Fruit fly (Drosophila melanogaster) whole organism, wandering third instar larva: ENCODE data around the gene pigeon.

Experiments used
- Abd-B ChIP-seq: fragments of >200 bp; optimal IDR thresholded peaks from 2 replicates; lab custom pipeline; 2017; ENCODE audit warnings: missing biosample characterization, missing genetic modification characterization
- CG32264 ChIP-seq: fragments of 200-800 bp; sonication (Bioruptor generic); optimal IDR thresholded peaks from 2 replicates; lab custom pipeline; 2016; ENCODE audit warnings: missing biosample characterization, missing genetic modification characterization
- CG9705 ChIP-seq: fragments of 200-800 bp; sonication (Bioruptor generic); optimal IDR thresholded peaks from 2 replicates; lab custom pipeline; 2018; ENCODE audit warnings: missing biosample characterization, mild to moderate bottlenecking, missing genetic modification characterization
- CrebA ChIP-seq: fragments of 200-800 bp; sonication (Bioruptor generic); optimal IDR thresholded peaks from 2 replicates; lab custom pipeline; 2016; ENCODE audit warnings: missing biosample characterization, mild to moderate bottlenecking, missing genetic modification characterization, borderline replicate concordance
- Dfd ChIP-seq: fragments of >200 bp; optimal IDR thresholded peaks from 2 replicates; lab custom pipeline; 2017; ENCODE audit warnings: missing biosample characterization, missing genetic modification characterization
- Dif ChIP-seq: fragments of 200-275, 200-300 bp; sonication (Bioruptor generic); optimal IDR thresholded peaks from 2 replicates; lab custom pipeline; 2018; ENCODE audit warnings: missing biosample characterization, missing genetic modification characterization; ENCODE audit not compliant: partially characterized antibody
- GATAd ChIP-seq: sonication (Bioruptor generic); optimal IDR thresholded peaks from 2 replicates; lab custom pipeline; 2016; ENCODE audit warnings: missing biosample characterization, missing genetic modification characterization
- HLH106 ChIP-seq: fragments of 200-800 bp; optimal IDR thresholded peaks from 3 replicates; lab custom pipeline; 2019; ENCODE audit warnings: missing biosample characterization, mild to moderate bottlenecking, missing genetic modification characterization, moderate library complexity
- Hnf4 ChIP-seq: fragments of 200-800 bp; sonication (Bioruptor generic); optimal IDR thresholded peaks from 2 replicates; lab custom pipeline; 2016; ENCODE audit warnings: missing biosample characterization, mild to moderate bottlenecking, missing genetic modification characterization
- Hr78 ChIP-seq: fragments of >200 bp; optimal IDR thresholded peaks from 2 replicates; lab custom pipeline; 2017; ENCODE audit warnings: missing biosample characterization, missing genetic modification characterization
- Hr83 ChIP-seq: fragments of 200-300 bp; sonication (Bioruptor generic); optimal IDR thresholded peaks from 2 replicates; lab custom pipeline; 2016; ENCODE audit warnings: missing biosample characterization, mild to moderate bottlenecking, missing genetic modification characterization, moderate library complexity; ENCODE audit not compliant: poor library complexity, severe bottlenecking
- Jra ChIP-seq: sonication (Bioruptor generic); optimal IDR thresholded peaks from 2 replicates; lab custom pipeline; 2016; ENCODE audit warnings: missing biosample characterization, missing genetic modification characterization
- Mio ChIP-seq: sonication (Bioruptor generic); optimal IDR thresholded peaks from 2 replicates; lab custom pipeline; 2016; ENCODE audit warnings: missing biosample characterization, missing genetic modification characterization
- Myc ChIP-seq: fragments of >200 bp; optimal IDR thresholded peaks from 2 replicates; lab custom pipeline; 2017
- N ChIP-seq: fragments of >200 bp; optimal IDR thresholded peaks from 2 replicates; lab custom pipeline; 2018; ENCODE audit warnings: missing biosample characterization, missing external identifiers, missing genetic modification characterization
- OdsH ChIP-seq: fragments of 200-800 bp; sonication (Bioruptor generic); optimal IDR thresholded peaks from 2 replicates; lab custom pipeline; 2016; ENCODE audit warnings: missing biosample characterization, mild to moderate bottlenecking, missing genetic modification characterization
- Rel ChIP-seq, 2 experiments: fragments of 200-800 bp; sonication (Bioruptor generic) in 1 of 2; optimal IDR thresholded peaks; 2 replicates in 1 of 2; 3 replicates in 1 of 2; lab custom pipeline; 2016 to 2019; ENCODE audit warnings: mild to moderate bottlenecking in 2 of 2, missing biosample characterization in 2 of 2, missing genetic modification characterization in 2 of 2, moderate library complexity in 1 of 2
- Sp1 ChIP-seq: fragments of 200-800 bp; sonication (Bioruptor generic); optimal IDR thresholded peaks from 3 replicates; lab custom pipeline; 2019; ENCODE audit warnings: missing biosample characterization, mild to moderate bottlenecking, missing genetic modification characterization, moderate library complexity
- Vsx2 ChIP-seq: fragments of 200-300, 225-300 bp; sonication (Bioruptor generic); optimal IDR thresholded peaks from 2 replicates; lab custom pipeline; 2018; ENCODE audit warnings: missing biosample characterization, missing genetic modification characterization; ENCODE audit not compliant: partially characterized antibody
- br ChIP-seq: fragments of 200-800 bp; sonication (Bioruptor generic); optimal IDR thresholded peaks from 2 replicates; lab custom pipeline; 2016; ENCODE audit warnings: missing biosample characterization, missing genetic modification characterization
- brk ChIP-seq: fragments of 200-800 bp; sonication (Bioruptor generic); optimal IDR thresholded peaks from 2 replicates; lab custom pipeline; 2016; ENCODE audit warnings: missing biosample characterization, mild to moderate bottlenecking, missing genetic modification characterization
- dl ChIP-seq, 2 experiments: fragments of 175-275, 200-275 bp in 1 of 2; fragments of 200-275 bp in 1 of 2; sonication (Bioruptor generic); optimal IDR thresholded peaks; lab custom pipeline; 2018; ENCODE audit warnings: mild to moderate bottlenecking in 2 of 2, missing biosample characterization in 2 of 2, missing genetic modification characterization in 2 of 2, moderate library complexity in 2 of 2; ENCODE audit not compliant: partially characterized antibody in 2 of 2, insufficient read depth in 1 of 2
- dmrt93B ChIP-seq: fragments of 200-800 bp; sonication (Bioruptor generic); optimal IDR thresholded peaks from 2 replicates; lab custom pipeline; 2018; ENCODE audit warnings: missing biosample characterization, mild to moderate bottlenecking, missing genetic modification characterization
- dsf ChIP-seq: sonication (Bioruptor generic); optimal IDR thresholded peaks from 2 replicates; lab custom pipeline; 2016; ENCODE audit warnings: missing biosample characterization, missing genetic modification characterization, borderline replicate concordance
- ey ChIP-seq: fragments of 200-800 bp; sonication (Bioruptor generic); optimal IDR thresholded peaks from 2 replicates; lab custom pipeline; 2016; ENCODE audit warnings: missing biosample characterization, missing genetic modification characterization
- foxo ChIP-seq, 2 experiments: fragments of 200-800 bp; sonication (Bioruptor generic); optimal IDR thresholded peaks; 2 replicates in 1 of 2; 3 replicates in 1 of 2; lab custom pipeline; 2016 to 2017; ENCODE audit warnings: missing biosample characterization in 2 of 2, missing genetic modification characterization in 2 of 2
- fru ChIP-seq: fragments of 200-800 bp; sonication (Bioruptor generic); optimal IDR thresholded peaks from 3 replicates; lab custom pipeline; 2016; ENCODE audit warnings: missing biosample characterization, mild to moderate bottlenecking, missing genetic modification characterization
- h ChIP-seq: fragments of 200-800 bp; sonication (Bioruptor generic); optimal IDR thresholded peaks from 3 replicates; lab custom pipeline; 2016; ENCODE audit warnings: missing biosample characterization, mild to moderate bottlenecking, missing genetic modification characterization
- jim ChIP-seq: fragments of 175-275, 200-325 bp; sonication (Bioruptor generic); optimal IDR thresholded peaks from 2 replicates; lab custom pipeline; 2016; ENCODE audit warnings: missing biosample characterization, mild to moderate bottlenecking, missing genetic modification characterization
- lola ChIP-seq: fragments of >200 bp; optimal IDR thresholded peaks from 2 replicates; lab custom pipeline; 2017; ENCODE audit warnings: missing biosample characterization, missing genetic modification characterization
- pan ChIP-seq: fragments of >200 bp; optimal IDR thresholded peaks from 2 replicates; lab custom pipeline; 2017
- psq ChIP-seq: fragments of 200-800 bp; sonication (Bioruptor generic); optimal IDR thresholded peaks from 3 replicates; lab custom pipeline; 2017; ENCODE audit warnings: missing biosample characterization, mild to moderate bottlenecking, missing genetic modification characterization, moderate library complexity
- rgr ChIP-seq: fragments of 200-800 bp; sonication (Bioruptor generic); optimal IDR thresholded peaks from 3 replicates; lab custom pipeline; 2016; ENCODE audit warnings: missing biosample characterization, mild to moderate bottlenecking, missing genetic modification characterization
- sage ChIP-seq: fragments of 200-800 bp; sonication (Bioruptor generic); optimal IDR thresholded peaks from 2 replicates; lab custom pipeline; 2016; ENCODE audit warnings: missing biosample characterization, mild to moderate bottlenecking, missing genetic modification characterization
- sv ChIP-seq: fragments of 200-800 bp; sonication (Bioruptor generic); optimal IDR thresholded peaks from 3 replicates; lab custom pipeline; 2016; ENCODE audit warnings: missing biosample characterization, missing genetic modification characterization
- tai ChIP-seq: sonication (Bioruptor generic); optimal IDR thresholded peaks from 2 replicates; lab custom pipeline; 2016; ENCODE audit warnings: missing biosample characterization, missing genetic modification characterization
- usp ChIP-seq: fragments of >200 bp; optimal IDR thresholded peaks from 2 replicates; lab custom pipeline; 2017; ENCODE audit warnings: missing biosample characterization, missing genetic modification characterization
- woc ChIP-seq: sonication (Bioruptor generic); optimal IDR thresholded peaks from 2 replicates; lab custom pipeline; 2016; ENCODE audit warnings: missing biosample characterization, mild to moderate bottlenecking, missing genetic modification characterization

The pigeon gene

dm6 chr2L:19198402-19198801, 12.6 kb downstream of the pigeon start:
- no peak for TF ChIP-seq Hnf4 (GFP tag; lab: Kevin White, UChicago)
- no peak for TF ChIP-seq sv (GFP tag; lab: Kevin White, UChicago)
- no peak for TF ChIP-seq CG32264 (GFP tag; lab: Kevin White, UChicago)

- TF ChIP-seq Sp1 = no peak
- no peak for TF ChIP-seq dsf
- peak; percentile 7 for TF ChIP-seq HLH106 (tag; lab: Kevin White, UChicago)
- TF ChIP-seq h (GFP tag; lab: Kevin White, UChicago) = peak; percentile 27
- TF ChIP-seq dl (GFP tag; optimal IDR thresholded peaks at IDR 0.05; lab: Kevin White, UChicago; ENCODE audit: insufficient read depth in 1 of 2, partially characterized antibody in 2 of 2) = no peak
- TF ChIP-seq tai (GFP tag; lab: Kevin White, UChicago) = no peak
- TF ChIP-seq ey (GFP tag; lab: Kevin White, UChicago) = peak; percentile 43
- TF ChIP-seq Dif (GFP tag; lab: Kevin White, UChicago) = no peak
- TF ChIP-seq woc = peak; percentile 9
- peak; percentile 33 for TF ChIP-seq Hnf4 (GFP tag; lab: Kevin White, UChicago)
- no peak for TF ChIP-seq Mio (GFP tag; lab: Kevin White, UChicago)
- TF ChIP-seq CrebA (GFP tag; lab: Kevin White, UChicago) = no peak
- no peak for TF ChIP-seq sv (GFP tag; lab: Kevin White, UChicago)
- TF ChIP-seq Hr83 (GFP tag; lab: Kevin White, UChicago) = no peak
- TF ChIP-seq rgr (GFP tag; lab: Kevin White, UChicago) = no peak
- peak; percentile 32 for TF ChIP-seq OdsH
- TF ChIP-seq jim (GFP tag; lab: Kevin White, UChicago) = no peak
- no peak for TF ChIP-seq Hr78 (GFP tag; lab: Kevin White, UChicago)
- TF ChIP-seq foxo (GFP tag; optimal IDR thresholded peaks at IDR 0.05; lab: Kevin White, UChicago) = peak in 1 of 2 experiments; percentile 60
- TF ChIP-seq fru = peak; percentile 19
- no peak for TF ChIP-seq GATAd (GFP tag; lab: Kevin White, UChicago)
- TF ChIP-seq lola (GFP tag; lab: Kevin White, UChicago) = no peak
These were observed 14.4 kb downstream of the pigeon start for dm6 chr2L:19200211-19200610.

- peak; percentile 51 for TF ChIP-seq woc
- TF ChIP-seq Hr83 (GFP tag; lab: Kevin White, UChicago) = no peak
- TF ChIP-seq OdsH = peak; percentile 67
- TF ChIP-seq dl (GFP tag; optimal IDR thresholded peaks at IDR 0.05; lab: Kevin White, UChicago; ENCODE audit: insufficient read depth in 1 of 2, partially characterized antibody in 2 of 2) = no peak
- TF ChIP-seq dmrt93B (GFP tag; lab: Kevin White, UChicago) = peak; percentile 22
- TF ChIP-seq foxo (GFP tag; optimal IDR thresholded peaks at IDR 0.05; lab: Kevin White, UChicago) = peak in 1 of 2 experiments; percentile 75
- no peak for TF ChIP-seq tai (GFP tag; lab: Kevin White, UChicago)
- no peak for TF ChIP-seq Hr78 (GFP tag; lab: Kevin White, UChicago)
- peak; percentile 60 for TF ChIP-seq Hnf4 (GFP tag; lab: Kevin White, UChicago)
- TF ChIP-seq h (GFP tag; lab: Kevin White, UChicago) = peak; percentile 80
- TF ChIP-seq CrebA (GFP tag; lab: Kevin White, UChicago) = peak; percentile 22
- no peak for TF ChIP-seq Myc
- peak; percentile 53 for TF ChIP-seq brk (GFP tag; lab: Kevin White, UChicago)
- peak; percentile 65 for TF ChIP-seq Sp1
- no peak for TF ChIP-seq sv (GFP tag; lab: Kevin White, UChicago)
- TF ChIP-seq sage (GFP tag; lab: Kevin White, UChicago) = peak; percentile 64
- no peak for TF ChIP-seq usp (GFP tag; lab: Kevin White, UChicago)
- no peak for TF ChIP-seq Dfd (GFP tag; lab: Kevin White, UChicago)
- TF ChIP-seq Vsx2 (GFP tag; lab: Kevin White, UChicago) = no peak
- TF ChIP-seq br (GFP tag; lab: Kevin White, UChicago) = peak; percentile 49
- TF ChIP-seq Mio (GFP tag; lab: Kevin White, UChicago) = no peak
- no peak for TF ChIP-seq N
- peak; percentile 12 for TF ChIP-seq CG9705 (GFP tag; lab: Kevin White, UChicago)
- TF ChIP-seq ey (GFP tag; lab: Kevin White, UChicago) = peak; percentile 68
- TF ChIP-seq HLH106 (tag; lab: Kevin White, UChicago) = peak; percentile 70
- TF ChIP-seq Rel (GFP tag; optimal IDR thresholded peaks at IDR 0.05; lab: Kevin White, UChicago) = peak; percentile 27
- TF ChIP-seq Rel (tag; optimal IDR thresholded peaks at IDR 0.05; lab: Kevin White, UChicago) = no peak
- no peak for TF ChIP-seq jim (GFP tag; lab: Kevin White, UChicago)
- TF ChIP-seq psq (GFP tag; lab: Kevin White, UChicago) = peak; percentile 55
- TF ChIP-seq GATAd (GFP tag; lab: Kevin White, UChicago) = no peak
- TF ChIP-seq fru = peak; percentile 75
- TF ChIP-seq pan = no peak
- no peak for TF ChIP-seq Abd-B (GFP tag; lab: Kevin White, UChicago)
- peak; percentile 36 for TF ChIP-seq Jra
- TF ChIP-seq dsf = no peak
- no peak for TF ChIP-seq lola (GFP tag; lab: Kevin White, UChicago)
- TF ChIP-seq rgr (GFP tag; lab: Kevin White, UChicago) = peak; percentile 71
These were observed 16.0 kb downstream of the pigeon start for dm6 chr2L:19201841-19202240.
